Worm (Caenorhabditis elegans): ENCODE data around the gene C49C3.7.
A peak's percentile ranks its signal among the peaks of the same experiment; 100 is the strongest.

Gene C49C3.7

DNA sequence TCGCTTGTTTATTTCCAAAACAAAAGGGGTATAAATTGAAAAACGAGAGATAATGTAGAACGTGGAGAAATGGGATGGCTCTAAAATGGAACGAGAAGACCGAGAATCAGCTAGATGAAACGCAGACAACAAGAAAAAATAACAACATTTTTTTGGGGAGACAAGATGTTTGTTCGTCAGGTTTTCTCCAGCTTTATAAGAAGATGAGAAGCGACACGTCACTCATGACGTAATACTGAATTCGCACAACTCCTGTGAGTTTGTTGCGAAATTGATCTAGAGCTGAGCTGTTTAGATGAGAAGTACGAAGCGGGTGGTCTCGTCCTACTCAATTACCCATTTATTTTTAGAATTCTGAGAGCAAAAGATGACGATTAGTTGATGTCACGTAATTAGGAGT lies 47.1 kb upstream of the C49C3.7 start (continued):
- TF ChIP-seq mes-2 (tag; optimal IDR thresholded peaks at IDR 0.05; ENCODE audit: poor library complexity, severe bottlenecking) (peak; percentile 42), duxl-1 (tag; optimal IDR thresholded peaks at IDR 0.05; ENCODE audit: poor library complexity) (no peak), F44E2.7 (GFP tag; IDR thresholded peaks at IDR 0.05) (no peak), F37D6.2 (tag; optimal IDR thresholded peaks at IDR 0.05) (no peak), ztf-11 (tag; optimal IDR thresholded peaks at IDR 0.05) (no peak), nhr-48 (tag; optimal IDR thresholded peaks at IDR 0.05) (no peak), snpc-4 (tag; optimal IDR thresholded peaks at IDR 0.05) (no peak), Y105C5A.15 (GFP tag; IDR thresholded peaks at IDR 0.05) (no peak), nhr-25 (tag; optimal IDR thresholded peaks at IDR 0.05; ENCODE audit: borderline replicate concordance, insufficient read depth) (no peak), fkh-10 (GFP tag; optimal IDR thresholded peaks at IDR 0.05) (no peak), lim-7 (GFP tag; IDR thresholded peaks at IDR 0.05) (no peak), daf-16 (GFP tag; optimal IDR thresholded peaks at IDR 0.05) (no peak), daf-16 (tag; optimal IDR thresholded peaks at IDR 0.05) (no peak), unc-39 (tag; optimal IDR thresholded peaks at IDR 0.05) (no peak), nhr-42 (GFP tag; IDR thresholded peaks at IDR 0.05) (no peak), vab-7 (GFP tag; IDR thresholded peaks at IDR 0.05) (no peak), pqm-1 (tag; optimal IDR thresholded peaks at IDR 0.05) (no peak), nhr-41 (GFP tag; IDR thresholded peaks at IDR 0.05) (no peak), F26F4.8 (GFP tag; conservative IDR thresholded peaks at IDR 0.05) (no peak), lin-1 (GFP tag; IDR thresholded peaks at IDR 0.05) (no peak), lin-38 (GFP tag; IDR thresholded peaks at IDR 0.05) (no peak), ZK546.5 (tag; optimal IDR thresholded peaks at IDR 0.05) (no peak), hmg-1.1 (GFP tag; IDR thresholded peaks at IDR 0.05) (no peak), ceh-44 (GFP tag; IDR thresholded peaks at IDR 0.05) (no peak), mep-1 (tag; optimal IDR thresholded peaks at IDR 0.05) (peak; percentile 12), zip-2 (tag; optimal IDR thresholded peaks at IDR 0.05) (no peak), daf-8 (GFP tag; IDR thresholded peaks at IDR 0.05) (no peak), attf-4 (tag; optimal IDR thresholded peaks at IDR 0.05) (no peak), spr-1 (tag; optimal IDR thresholded peaks at IDR 0.05) (no peak), nhr-11 (tag; optimal IDR thresholded peaks at IDR 0.05) (no peak), madf-9 (GFP tag; conservative IDR thresholded peaks at IDR 0.05) (no peak), rbr-2 (tag; optimal IDR thresholded peaks at IDR 0.05) (peak; percentile 7), nhr-76 (tag; optimal IDR thresholded peaks at IDR 0.05) (no peak), skn-1 (tag; optimal IDR thresholded peaks at IDR 0.05) (no peak), zag-1 (tag; optimal IDR thresholded peaks at IDR 0.05) (no peak), nhr-102 (tag; optimal IDR thresholded peaks at IDR 0.05) (no peak), mdl-1 (tag; optimal IDR thresholded peaks at IDR 0.05) (peak in 1 of 2 experiments; percentile 3), nhr-6 (tag; optimal IDR thresholded peaks at IDR 0.05) (no peak), Y5F2A.4 (GFP tag; optimal IDR thresholded peaks at IDR 0.05) (no peak), ceh-82 (tag; optimal IDR thresholded peaks at IDR 0.05) (no peak), sdz-12 (GFP tag; optimal IDR thresholded peaks at IDR 0.05) (no peak), lin-29 (GFP tag; IDR thresholded peaks at IDR 0.05) (no peak), fos-1 (tag; optimal IDR thresholded peaks at IDR 0.05) (no peak), zfp-3 (GFP tag; conservative IDR thresholded peaks at IDR 0.05) (no peak), hlh-30 (tag; optimal IDR thresholded peaks at IDR 0.05; ENCODE audit: insufficient read depth) (no peak), ceh-32 (tag; optimal IDR thresholded peaks at IDR 0.05; ENCODE audit: poor library complexity) (no peak), nhr-237 (tag; optimal IDR thresholded peaks at IDR 0.05) (no peak), dpl-1 (GFP tag; optimal IDR thresholded peaks at IDR 0.05) (no peak), ceh-20 (GFP tag; IDR thresholded peaks at IDR 0.05) (peak; percentile 39; the same call in 1 of the 2 replicates), D1046.2 (GFP tag; IDR thresholded peaks at IDR 0.05) (no peak), T26A8.4 (GFP tag; IDR thresholded peaks at IDR 0.05) (no peak), unc-62 (GFP tag; optimal IDR thresholded peaks at IDR 0.05 in 1 of 2) (peak in 1 of 2 experiments; percentile 49), unc-62 (tag; optimal IDR thresholded peaks at IDR 0.05) (no peak), hlh-11 (tag; optimal IDR thresholded peaks at IDR 0.05) (no peak)

Data from whole organism, L4 larva.